Fruit fly (Drosophila melanogaster) whole organism, adult: ENCODE measurements around the gene CG3198.

Experiments
- CG11617 ChIP-seq: fragments of 200-800 bp; sonication (Bioruptor generic); optimal IDR thresholded peaks from 2 replicates; lab custom pipeline; 2017; ENCODE audit warnings: mild to moderate bottlenecking, missing biosample characterization, missing genetic modification reagents, missing genetic modification characterization
- CG12768 ChIP-seq: fragments of 200-800 bp; sonication (Bioruptor generic); optimal IDR thresholded peaks from 2 replicates; lab custom pipeline; 2017; ENCODE audit warnings: missing biosample characterization, missing genetic modification characterization, mild to moderate bottlenecking, moderate library complexity, missing genetic modification reagents
- CG14711 ChIP-seq: fragments of 200-800 bp; sonication (Bioruptor generic); optimal IDR thresholded peaks from 2 replicates; lab custom pipeline; 2018; ENCODE audit warnings: missing biosample characterization, mild to moderate bottlenecking, missing genetic modification characterization, moderate library complexity
- CG1620 ChIP-seq: fragments of 200-800 bp; sonication (Bioruptor generic); optimal IDR thresholded peaks from 2 replicates; lab custom pipeline; 2016; ENCODE audit warnings: missing biosample characterization, missing genetic modification characterization
- CG33017 ChIP-seq: fragments of 200-800 bp; sonication (Bioruptor generic); optimal IDR thresholded peaks from 2 replicates; lab custom pipeline; 2018; ENCODE audit warnings: missing biosample characterization, mild to moderate bottlenecking, missing genetic modification characterization, moderate library complexity
- CG5204 ChIP-seq: fragments of 200-800 bp; sonication (Bioruptor generic); optimal IDR thresholded peaks from 2 replicates; lab custom pipeline; 2016; ENCODE audit warnings: missing biosample characterization, missing genetic modification characterization
- CG7045 ChIP-seq: fragments of 200-800 bp; sonication (Bioruptor generic); optimal IDR thresholded peaks from 2 replicates; lab custom pipeline; 2017; ENCODE audit warnings: missing biosample characterization, mild to moderate bottlenecking, missing genetic modification characterization
- CG7101 ChIP-seq: fragments of 200-800 bp; sonication (Bioruptor generic); optimal IDR thresholded peaks from 2 replicates; lab custom pipeline; 2018; ENCODE audit warnings: missing biosample characterization, mild to moderate bottlenecking, missing genetic modification characterization, moderate library complexity
- Clk ChIP-seq: fragments of 200-800 bp; sonication (Bioruptor generic); optimal IDR thresholded peaks from 2 replicates; lab custom pipeline; 2017; ENCODE audit warnings: missing biosample characterization, missing genetic modification characterization
- Crg-1 ChIP-seq: fragments of 200-800 bp; sonication (Bioruptor generic); optimal IDR thresholded peaks from 2 replicates; lab custom pipeline; 2016; ENCODE audit warnings: missing biosample characterization, missing genetic modification characterization
- Hr96 ChIP-seq: fragments of 200-800 bp; sonication (Bioruptor generic); optimal IDR thresholded peaks from 2 replicates; lab custom pipeline; 2016; ENCODE audit warnings: missing biosample characterization, missing genetic modification characterization
- Mnt ChIP-seq: fragments of 200-800 bp; sonication (Bioruptor generic); optimal IDR thresholded peaks from 2 replicates; lab custom pipeline; 2016; ENCODE audit warnings: missing biosample characterization, mild to moderate bottlenecking, missing genetic modification characterization
- bab1 ChIP-seq: fragments of 200-800 bp; sonication (Bioruptor generic); optimal IDR thresholded peaks from 3 replicates; lab custom pipeline; 2019; ENCODE audit warnings: missing biosample characterization, mild to moderate bottlenecking, missing genetic modification characterization, moderate library complexity
- cic ChIP-seq: fragments of 200-800 bp; sonication (Bioruptor generic); optimal IDR thresholded peaks from 2 replicates; lab custom pipeline; 2017; ENCODE audit warnings: missing biosample characterization, mild to moderate bottlenecking, missing genetic modification characterization, moderate library complexity
- cnc ChIP-seq, 2 experiments: fragments of >200 bp; optimal IDR thresholded peaks; 2 replicates each; lab custom pipeline; 2017
- kay ChIP-seq: fragments of 200-800 bp; sonication (Bioruptor generic); peaks from one replicate; lab custom pipeline; 2016; ENCODE audit warnings: missing biosample characterization, missing genetic modification characterization, borderline replicate concordance
- ovo ChIP-seq: fragments of 200-800 bp; sonication (Bioruptor generic); optimal IDR thresholded peaks from 2 replicates; lab custom pipeline; 2016; ENCODE audit warnings: missing biosample characterization, missing genetic modification characterization
- pad ChIP-seq: fragments of 200-800 bp; sonication (Bioruptor generic); optimal IDR thresholded peaks from 3 replicates; lab custom pipeline; 2017; ENCODE audit warnings: missing biosample characterization, missing genetic modification characterization, mild to moderate bottlenecking, moderate library complexity, missing genetic modification reagents
- tj ChIP-seq: fragments of 200-800 bp; sonication (Bioruptor generic); optimal IDR thresholded peaks from 3 replicates; lab custom pipeline; 2017; ENCODE audit warnings: missing biosample characterization, mild to moderate bottlenecking, missing genetic modification characterization, moderate library complexity
- toe ChIP-seq: fragments of 200-800 bp; sonication (Bioruptor generic); optimal IDR thresholded peaks from 2 replicates; lab custom pipeline; 2016; ENCODE audit warnings: missing biosample characterization, missing genetic modification characterization

CG3198 gene

dm6 chrX:6679502-6679810 is 5.7 kb upstream of the CG3198 start:
- TF ChIP-seq cnc (optimal IDR thresholded peaks at IDR 0.05; lab: Kevin White, UChicago) = no peak
- TF ChIP-seq CG7101 (tag; lab: Kevin White, UChicago) = no peak
- peak; percentile 46 for TF ChIP-seq pad (GFP tag; lab: Kevin White, UChicago)
- TF ChIP-seq toe (GFP tag; lab: Kevin White, UChicago) = no peak
- no peak for TF ChIP-seq CG33017 (tag; lab: Kevin White, UChicago)
- no peak for TF ChIP-seq Clk (GFP tag; lab: Kevin White, UChicago)
- TF ChIP-seq CG5204 (GFP tag; lab: Kevin White, UChicago) = no peak
- peak; percentile 59 for TF ChIP-seq Mnt (GFP tag; lab: Kevin White, UChicago)
- no peak for TF ChIP-seq ovo (GFP tag; lab: Kevin White, UChicago)
- TF ChIP-seq tj (GFP tag; lab: Kevin White, UChicago) = no peak
- no peak for TF ChIP-seq Hr96
- TF ChIP-seq CG1620 (GFP tag; lab: Kevin White, UChicago) = no peak
- TF ChIP-seq cic (GFP tag; lab: Kevin White, UChicago) = peak; percentile 28
- TF ChIP-seq CG12768 (GFP tag; lab: Kevin White, UChicago) = no peak
- no peak for TF ChIP-seq CG14711 (tag; lab: Kevin White, UChicago)
- TF ChIP-seq bab1 = no peak
- no peak for TF ChIP-seq CG11617 (GFP tag; lab: Kevin White, UChicago)
- no peak for TF ChIP-seq CG7045
- TF ChIP-seq kay (GFP tag; lab: Kevin White, UChicago) = no peak
- no peak for TF ChIP-seq Crg-1 (GFP tag; lab: Kevin White, UChicago)

- TF ChIP-seq kay (GFP tag; lab: Kevin White, UChicago) (no peak), Mnt (GFP tag; lab: Kevin White, UChicago) (peak; percentile 79), CG12768 (GFP tag; lab: Kevin White, UChicago) (peak; percentile 95), CG11617 (GFP tag; lab: Kevin White, UChicago) (peak; percentile 88), Clk (GFP tag; lab: Kevin White, UChicago) (peak; percentile 77), ovo (GFP tag; lab: Kevin White, UChicago) (peak; percentile 30), pad (GFP tag; lab: Kevin White, UChicago) (peak; percentile 89), CG1620 (GFP tag; lab: Kevin White, UChicago) (peak; percentile 83), cnc (optimal IDR thresholded peaks at IDR 0.05; lab: Kevin White, UChicago) (no peak), CG7045 (peak; percentile 87), CG7101 (tag; lab: Kevin White, UChicago) (peak; percentile 95), Hr96 (no peak), CG33017 (tag; lab: Kevin White, UChicago) (peak; percentile 91), Crg-1 (GFP tag; lab: Kevin White, UChicago) (peak; percentile 85), toe (GFP tag; lab: Kevin White, UChicago) (no peak), CG5204 (GFP tag; lab: Kevin White, UChicago) (no peak), cic (GFP tag; lab: Kevin White, UChicago) (peak; percentile 75), bab1 (peak; percentile 89), CG14711 (tag; lab: Kevin White, UChicago) (peak; percentile 88), tj (GFP tag; lab: Kevin White, UChicago) (peak; percentile 97)
These were observed 5.1 kb upstream of the CG3198 start, which contains the start of gene ND-ASHI for dm6 chrX:6678635-6679501. ND-ASHI (minus strand) TSS chrX:6679118.

dm6 chrX:6677826-6678489 is 4.2 kb upstream of the CG3198 start, which contains the start of gene Fum1:
Fum1 (plus strand) TSS chrX:6678424.
- TF ChIP-seq CG11617 (GFP tag; lab: Kevin White, UChicago) = peak; percentile 35
- TF ChIP-seq ovo (GFP tag; lab: Kevin White, UChicago) = no peak
- peak; percentile 48 for TF ChIP-seq toe (GFP tag; lab: Kevin White, UChicago)
- no peak for TF ChIP-seq CG7045
- TF ChIP-seq Clk (GFP tag; lab: Kevin White, UChicago) = no peak
- no peak for TF ChIP-seq CG33017 (tag; lab: Kevin White, UChicago)
- TF ChIP-seq CG14711 (tag; lab: Kevin White, UChicago) = peak; percentile 44
- TF ChIP-seq Crg-1 (GFP tag; lab: Kevin White, UChicago) = peak; percentile 40
- TF ChIP-seq tj (GFP tag; lab: Kevin White, UChicago) = no peak
- peak; percentile 26 for TF ChIP-seq CG7101 (tag; lab: Kevin White, UChicago)
- TF ChIP-seq Mnt (GFP tag; lab: Kevin White, UChicago) = peak; percentile 65
- no peak for TF ChIP-seq cic (GFP tag; lab: Kevin White, UChicago)
- TF ChIP-seq CG1620 (GFP tag; lab: Kevin White, UChicago) = peak; percentile 62
- TF ChIP-seq CG12768 (GFP tag; lab: Kevin White, UChicago) = no peak
- TF ChIP-seq pad (GFP tag; lab: Kevin White, UChicago) = peak; percentile 11
- peak; percentile 43 for TF ChIP-seq bab1

dm6 chrX:6663976-6664375 is 9.8 kb downstream of the CG3198 start:
- no peak for TF ChIP-seq bab1
- no peak for TF ChIP-seq kay (GFP tag; lab: Kevin White, UChicago)
- peak; percentile 3 for TF ChIP-seq tj (GFP tag; lab: Kevin White, UChicago)
- no peak for TF ChIP-seq Clk (GFP tag; lab: Kevin White, UChicago)
- TF ChIP-seq CG14711 (tag; lab: Kevin White, UChicago) = no peak
- no peak for TF ChIP-seq Mnt (GFP tag; lab: Kevin White, UChicago)
- no peak for TF ChIP-seq ovo (GFP tag; lab: Kevin White, UChicago)
